Worm (Caenorhabditis elegans) whole organism, L4 larva: Measurements from ENCODE around the gene lips-15.

Experiments
- ama-1 ChIP-seq: fragments of 150-350 bp; optimal IDR thresholded peaks from 2 replicates; lab custom pipeline; 2014; ENCODE audit warnings: inconsistent platforms, mixed read lengths
- attf-4 ChIP-seq: sonication (generic microtip); optimal IDR thresholded peaks from 3 replicates; lab custom pipeline; 2017; ENCODE audit warnings: missing biosample characterization, missing genetic modification characterization
- ctbp-1 ChIP-seq: fragments of 200-800 bp; sonication (Bioruptor generic); IDR thresholded peaks from 2 replicates; pipeline ENCODE4 v1.3.6; 2022; ENCODE audit warnings: missing genetic modification reagents, missing genetic modification characterization, missing compliant biosample characterization
- daf-12 ChIP-seq: fragments of 150-350 bp; optimal IDR thresholded peaks from 2 replicates; lab custom pipeline; 2014; ENCODE audit warnings: missing biosample characterization, missing genetic modification reagents, missing genetic modification characterization
- daf-16 ChIP-seq, 3 experiments: sonication (generic microtip); optimal IDR thresholded peaks; 2 replicates each; lab custom pipeline; 2016 to 2017; ENCODE audit warnings: missing genetic modification characterization in 3 of 3, missing genetic modification reagents in 3 of 3, mild to moderate bottlenecking in 2 of 3, missing compliant biosample characterization in 2 of 3, missing biosample characterization in 1 of 3, moderate library complexity in 1 of 3
- fkh-10 ChIP-seq: fragments of 150-350 bp; optimal IDR thresholded peaks from 2 replicates; lab custom pipeline; 2014; ENCODE audit warnings: missing biosample characterization, missing genetic modification reagents, missing genetic modification characterization
- jun-1 ChIP-seq: fragments of 150-350 bp; optimal IDR thresholded peaks from 2 replicates; lab custom pipeline; 2014; ENCODE audit warnings: missing biosample characterization, missing genetic modification reagents, missing genetic modification characterization
- pha-4 ChIP-seq, 2 experiments: fragments of 150-350 bp in 1 of 2; fragments of 200-800 bp in 1 of 2; sonication (Bioruptor generic) in 1 of 2; IDR thresholded peaks in 1 of 2; optimal IDR thresholded peaks in 1 of 2; 2 replicates each; pipeline versions ENCODE4 v1.3.6 to Lab custom; 2014 to 2022; ENCODE audit warnings: missing genetic modification characterization in 2 of 2, missing genetic modification reagents in 2 of 2, missing biosample characterization in 1 of 2, missing compliant biosample characterization in 1 of 2
- rbr-2 ChIP-seq: sonication (generic microtip); optimal IDR thresholded peaks from 2 replicates; lab custom pipeline; 2016; ENCODE audit warnings: missing genotype, missing genetic modification characterization, missing compliant biosample characterization
- unc-130 ChIP-seq: sonication (generic microtip); optimal IDR thresholded peaks from 2 replicates; lab custom pipeline; 2016; ENCODE audit warnings: missing genetic modification reagents, missing genetic modification characterization, missing compliant biosample characterization

- TF ChIP-seq rbr-2: no peak
- no peak for TF ChIP-seq daf-16 (GFP tag; optimal IDR thresholded peaks at IDR 0.05; lab: Kevin White, UChicago)
- TF ChIP-seq daf-16 (tag; optimal IDR thresholded peaks at IDR 0.05; lab: Kevin White, UChicago): no peak
- no peak for TF ChIP-seq attf-4
- no peak for TF ChIP-seq ama-1 (lab: Kevin White, UChicago)
- TF ChIP-seq unc-130 (GFP tag; lab: Kevin White, UChicago): no peak
- no peak for TF ChIP-seq fkh-10
- no peak for TF ChIP-seq pha-4 (GFP tag; IDR thresholded peaks at IDR 0.05; lab: Robert Waterston, UW)
- TF ChIP-seq pha-4 (tag; optimal IDR thresholded peaks at IDR 0.05; lab: Kevin White, UChicago): no peak
- TF ChIP-seq daf-12 (tag; lab: Kevin White, UChicago): no peak
- TF ChIP-seq ctbp-1: no peak
- no peak for TF ChIP-seq jun-1 (tag; lab: Kevin White, UChicago)
Measured at ce11 chrII:12630888-12631287, 26.7 kb downstream of the lips-15 start, which contains the start of gene Y38E10A.34.
